Worm (Caenorhabditis elegans): Measurements from ENCODE around the gene F40G12.7.
"Not testable (repeated sequence)": the region's sequence is repeated elsewhere in the genome, so short reads cannot be mapped to it uniquely, and the experiment has no call there.

The F40G12.7 gene

ce11 chrV:14235942-14236341 lies 38.4 kb upstream of the F40G12.7 start, which contains the start of gene ent-3:
TSS of gene ent-3 (minus strand) at chrV:14236042.
- TF ChIP-seq dmd-6 (GFP tag; IDR thresholded peaks at IDR 0.05) (no peak), F37D6.2 (tag; optimal IDR thresholded peaks at IDR 0.05) (no peak), nhr-41 (GFP tag; IDR thresholded peaks at IDR 0.05) (no peak), ztf-7 (tag; optimal IDR thresholded peaks at IDR 0.05) (no peak)

- 0 out of 2 replicates have a peak, but pooled peaks have one; percentile 28 for TF ChIP-seq ceh-20 (GFP tag; IDR thresholded peaks at IDR 0.05)
- TF ChIP-seq snpc-1.2 (GFP tag; IDR thresholded peaks at IDR 0.05): peak; percentile 84
- TF ChIP-seq saeg-2 (GFP tag; IDR thresholded peaks at IDR 0.05): 0 out of 2 replicates have a peak, but pooled peaks have one; percentile 46
- peak; percentile 82 for TF ChIP-seq lin-38 (GFP tag; IDR thresholded peaks at IDR 0.05)
- peak; percentile 26; the same call in 1 of the 2 replicates for TF ChIP-seq nhr-41 (GFP tag; IDR thresholded peaks at IDR 0.05)
- TF ChIP-seq dmd-8 (GFP tag; IDR thresholded peaks at IDR 0.05): peak; percentile 78
- TF ChIP-seq vab-7 (GFP tag; IDR thresholded peaks at IDR 0.05): peak; percentile 64
- peak; percentile 81 for TF ChIP-seq Y48G9A.11 (GFP tag; IDR thresholded peaks at IDR 0.05)
- 0 out of 2 replicates have a peak, but pooled peaks have one; percentile 33 for TF ChIP-seq daf-8 (GFP tag; IDR thresholded peaks at IDR 0.05)
- TF ChIP-seq dmd-6 (GFP tag; IDR thresholded peaks at IDR 0.05): 0 out of 2 replicates have a peak, but pooled peaks have one; percentile 35
- peak; percentile 53; the same call in 1 of the 2 replicates for TF ChIP-seq php-3 (GFP tag; IDR thresholded peaks at IDR 0.05)
- 0 out of 2 replicates have a peak, but pooled peaks have one; percentile 65 for TF ChIP-seq nhr-42 (GFP tag; IDR thresholded peaks at IDR 0.05)
- TF ChIP-seq Y105C5A.15 (GFP tag; IDR thresholded peaks at IDR 0.05): 0 out of 2 replicates have a peak, but pooled peaks have one; percentile 47
- peak; percentile 93 for TF ChIP-seq egl-43 (GFP tag; IDR thresholded peaks at IDR 0.05)
- peak; percentile 72 for TF ChIP-seq arid-1 (GFP tag; conservative IDR thresholded peaks at IDR 0.05)
- peak; percentile 92 for TF ChIP-seq F26F4.8 (GFP tag; conservative IDR thresholded peaks at IDR 0.05)
- TF ChIP-seq madf-5 (GFP tag; IDR thresholded peaks at IDR 0.05): peak; percentile 33 to 77; a peak in 2 of 4 replicates
- peak; percentile 56 for TF ChIP-seq set-16 (GFP tag; IDR thresholded peaks at IDR 0.05)
- peak; percentile 56; the same call in 1 of the 2 replicates for TF ChIP-seq mdt-29 (GFP tag; IDR thresholded peaks at IDR 0.05)
- TF ChIP-seq tra-1 (GFP tag; IDR thresholded peaks at IDR 0.05): peak; percentile 49; the same call in 1 of the 2 replicates
- TF ChIP-seq ceh-44 (GFP tag; IDR thresholded peaks at IDR 0.05): peak; percentile 64; the same call in 1 of the 2 replicates
- peak; percentile 78 for TF ChIP-seq ctbp-1 (GFP tag; IDR thresholded peaks at IDR 0.05)
- TF ChIP-seq mxl-2 (GFP tag; conservative IDR thresholded peaks at IDR 0.05): 0 out of 2 replicates have a peak, but pooled peaks have one; percentile 40
- TF ChIP-seq T26A8.4 (GFP tag; IDR thresholded peaks at IDR 0.05): peak; percentile 52; the same call in 1 of the 2 replicates
- peak; percentile 75 for TF ChIP-seq pha-4 (GFP tag; IDR thresholded peaks at IDR 0.05)
- TF ChIP-seq pha-4 (tag; optimal IDR thresholded peaks at IDR 0.05): not testable (repeated sequence)
- peak; percentile 59; the same call in 1 of the 2 replicates for TF ChIP-seq madf-9 (GFP tag; conservative IDR thresholded peaks at IDR 0.05)
- TF ChIP-seq F44E2.7 (GFP tag; IDR thresholded peaks at IDR 0.05): peak; percentile 59; the same call in 1 of the 2 replicates
- TF ChIP-seq lim-7 (GFP tag; IDR thresholded peaks at IDR 0.05): peak; percentile 89
- peak; percentile 86; the same call in 1 of the 2 replicates for TF ChIP-seq D1046.2 (GFP tag; IDR thresholded peaks at IDR 0.05)
- peak; percentile 24; the same call in 1 of the 2 replicates for TF ChIP-seq hmg-1.1 (GFP tag; IDR thresholded peaks at IDR 0.05)
Observed at ce11 chrV:14237447-14237846, 36.9 kb upstream of the F40G12.7 start.

- no peak for TF ChIP-seq ceh-82 (tag; optimal IDR thresholded peaks at IDR 0.05)
- TF ChIP-seq dpl-1 (GFP tag; optimal IDR thresholded peaks at IDR 0.05): no peak
- no peak for TF ChIP-seq fkh-10 (GFP tag; optimal IDR thresholded peaks at IDR 0.05)
- no peak; the same call in 1 of the 2 replicates for TF ChIP-seq F26F4.8 (GFP tag; conservative IDR thresholded peaks at IDR 0.05)
- 0 out of 4 replicates have a peak, but pooled peaks of 1 of the 2 experiments have one; percentile 40 for TF ChIP-seq madf-5 (GFP tag; IDR thresholded peaks at IDR 0.05)
- TF ChIP-seq attf-4 (tag; optimal IDR thresholded peaks at IDR 0.05): no peak
- TF ChIP-seq cey-2 (tag; optimal IDR thresholded peaks at IDR 0.05; ENCODE audit: borderline replicate concordance, insufficient read depth): no peak
- peak; percentile 9 for TF ChIP-seq spr-1 (tag; optimal IDR thresholded peaks at IDR 0.05)
- no peak for TF ChIP-seq sdz-12 (GFP tag; optimal IDR thresholded peaks at IDR 0.05)
- TF ChIP-seq ceh-62 (tag; optimal IDR thresholded peaks at IDR 0.05): no peak
- no peak for TF ChIP-seq nhr-10 (tag; optimal IDR thresholded peaks at IDR 0.05)
- no peak for TF ChIP-seq dmd-6 (GFP tag; IDR thresholded peaks at IDR 0.05)
- peak; percentile 56 for TF ChIP-seq aha-1 (tag)
- peak; percentile 97 for TF ChIP-seq set-16 (GFP tag; IDR thresholded peaks at IDR 0.05)
- no peak for TF ChIP-seq arid-1 (GFP tag; conservative IDR thresholded peaks at IDR 0.05)
- no peak for TF ChIP-seq tag-97 (GFP tag; IDR thresholded peaks at IDR 0.05)
- no peak for TF ChIP-seq ama-1 (optimal IDR thresholded peaks at IDR 0.05)
- no peak for TF ChIP-seq egl-43 (GFP tag; IDR thresholded peaks at IDR 0.05)
- no peak for TF ChIP-seq lim-7 (GFP tag; IDR thresholded peaks at IDR 0.05)
- TF ChIP-seq F37D6.2 (tag; optimal IDR thresholded peaks at IDR 0.05): no peak
- TF ChIP-seq nhr-237 (tag; optimal IDR thresholded peaks at IDR 0.05): no peak
- TF ChIP-seq fos-1 (tag; optimal IDR thresholded peaks at IDR 0.05): no peak
Observed at ce11 chrV:14240694-14241201, 33.6 kb upstream of the F40G12.7 start, which contains the start of gene K02E11.10. TSS of gene K02E11.10 (minus strand) at chrV:14241151.
